Fruit fly (Drosophila melanogaster): Measurements from ENCODE around the gene Hyls1.
A peak's percentile ranks its signal among the peaks of the same experiment; 100 is the strongest.

The Hyls1 gene

DNA sequence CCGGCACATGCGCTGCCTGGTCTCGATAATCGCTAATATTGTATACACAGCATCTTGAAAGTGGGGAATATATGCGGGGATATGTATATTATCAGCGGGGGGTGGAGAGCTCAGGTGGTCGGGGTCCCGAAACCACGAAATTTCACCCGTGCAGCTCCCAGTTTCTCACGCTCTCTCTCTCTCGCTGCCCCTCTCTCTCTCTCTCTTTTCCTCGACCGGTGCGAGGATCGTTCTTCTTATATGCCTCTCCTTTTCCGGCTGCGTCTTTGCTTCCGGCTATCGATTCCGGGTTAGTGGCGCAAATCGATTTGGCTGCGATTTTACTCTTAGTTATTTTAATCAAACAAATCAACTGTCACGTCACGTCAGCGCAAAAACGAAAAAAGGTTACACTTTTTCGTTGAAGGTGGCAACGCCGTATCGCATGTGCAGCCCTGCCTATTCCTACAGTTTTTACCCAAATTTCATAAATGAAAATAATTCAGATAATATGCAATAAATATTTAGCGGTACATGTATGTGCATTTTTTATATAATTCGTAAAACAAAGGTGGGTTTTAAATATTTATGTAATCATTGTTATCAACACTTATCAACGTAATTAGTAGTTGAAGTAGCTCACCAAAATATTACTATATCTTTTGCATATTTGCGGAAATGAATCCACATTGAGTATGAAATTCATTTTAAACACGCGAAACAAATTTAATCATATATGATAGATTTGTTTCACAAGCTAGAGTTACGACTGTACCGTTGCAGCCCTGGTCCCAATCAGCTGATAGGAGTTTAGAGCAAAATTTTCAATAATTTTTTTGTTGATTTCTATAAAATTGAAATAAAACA is 52.7 kb downstream of the Hyls1 start, which contains the start of the genes heix and CG17328 (continued):
- TF ChIP-seq CG10565 (GFP tag; optimal IDR thresholded peaks at IDR 0.05) (no peak), CG15601 (tag; optimal IDR thresholded peaks at IDR 0.05) (peak; percentile 57), CG32767 (GFP tag; IDR thresholded peaks at IDR 0.05) (no peak; the same call in 1 of the 2 replicates), BtbVII (GFP tag; optimal IDR thresholded peaks at IDR 0.05) (peak; percentile 39), CG17612 (GFP tag; IDR thresholded peaks at IDR 0.05) (0 out of 2 replicates have a peak, but pooled peaks have one; percentile 11), CG12744 (GFP tag; optimal IDR thresholded peaks at IDR 0.05) (peak; percentile 35), btn (GFP tag; optimal IDR thresholded peaks at IDR 0.05) (no peak), CG10462 (GFP tag; optimal IDR thresholded peaks at IDR 0.05) (peak; percentile 13), CG8290 (GFP tag; optimal IDR thresholded peaks at IDR 0.05) (peak; percentile 36), CG8290 (tag; optimal IDR thresholded peaks at IDR 0.05) (peak in 1 of 2 experiments; percentile 2), Nf-YB (GFP tag; optimal IDR thresholded peaks at IDR 0.05) (peak; percentile 43), ERR (GFP tag; optimal IDR thresholded peaks at IDR 0.05) (no peak), pfk (GFP tag; optimal IDR thresholded peaks at IDR 0.05) (no peak), BEAF-32 (GFP tag; optimal IDR thresholded peaks at IDR 0.05) (peak; percentile 58), Atf3 (GFP tag; optimal IDR thresholded peaks at IDR 0.05) (peak; percentile 46), kah (GFP tag; optimal IDR thresholded peaks at IDR 0.05) (peak; percentile 93), ftz-f1 (GFP tag; optimal IDR thresholded peaks at IDR 0.05) (peak; percentile 67), dmrt99B (tag; optimal IDR thresholded peaks at IDR 0.05) (no peak), CG17186 (GFP tag; optimal IDR thresholded peaks at IDR 0.05) (peak; percentile 61), aop (GFP tag; IDR thresholded peaks at IDR 0.05) (no peak), wek (GFP tag; optimal IDR thresholded peaks at IDR 0.05) (no peak), CG11247 (GFP tag; IDR thresholded peaks at IDR 0.05) (peak; percentile 74), peb (GFP tag; IDR thresholded peaks at IDR 0.05) (0 out of 2 replicates have a peak, but pooled peaks have one; percentile 24), CG12769 (tag; optimal IDR thresholded peaks at IDR 0.05) (peak; percentile 96), onecut (GFP tag; IDR thresholded peaks at IDR 0.05) (peak; percentile 8; the same call in 1 of the 2 replicates), ATbp (GFP tag; optimal IDR thresholded peaks at IDR 0.05) (no peak), CG2712 (tag; optimal IDR thresholded peaks at IDR 0.05) (peak; percentile 74), vvl (GFP tag; IDR thresholded peaks at IDR 0.05) (peak; percentile 73), ap (GFP tag; IDR thresholded peaks at IDR 0.05) (no peak), CG13624 (GFP tag; optimal IDR thresholded peaks at IDR 0.05) (peak; percentile 60), C15 (GFP tag; IDR thresholded peaks at IDR 0.05) (0 out of 3 replicates have a peak, but pooled peaks have one; percentile 15), mam (GFP tag; optimal IDR thresholded peaks at IDR 0.05) (peak; percentile 87), GATAe (GFP tag; conservative IDR thresholded peaks at IDR 0.05) (no peak), CG3838 (GFP tag; optimal IDR thresholded peaks at IDR 0.05) (no peak), trem (tag; optimal IDR thresholded peaks at IDR 0.05) (peak; percentile 66), CG4282 (GFP tag; optimal IDR thresholded peaks at IDR 0.05) (no peak), HmgZ (tag; optimal IDR thresholded peaks at IDR 0.05) (peak; percentile 30), CG30403 (GFP tag; optimal IDR thresholded peaks at IDR 0.05) (peak; percentile 88), PHDP (tag; optimal IDR thresholded peaks at IDR 0.05) (peak; percentile 78), Rfx (GFP tag; IDR thresholded peaks at IDR 0.05) (peak; percentile 85), nom (GFP tag; optimal IDR thresholded peaks at IDR 0.05) (peak; percentile 25), ttk (GFP tag; IDR thresholded peaks at IDR 0.05) (peak; percentile 68), CG6791 (GFP tag; IDR thresholded peaks at IDR 0.05; ENCODE audit: partially characterized antibody) (no peak), CG17361 (GFP tag; IDR thresholded peaks at IDR 0.05) (peak; percentile 88), Bgb (GFP tag; IDR thresholded peaks at IDR 0.05; ENCODE audit: partially characterized antibody) (no peak; the same call in 1 of the 2 replicates), insv (GFP tag; optimal IDR thresholded peaks at IDR 0.05) (peak in 1 of 2 experiments; percentile 36), lmd (GFP tag; IDR thresholded peaks at IDR 0.05) (peak; percentile 78), Poxn (GFP tag; IDR thresholded peaks at IDR 0.05) (peak; percentile 39; the same call in 1 of the 2 replicates), tgo (GFP tag; IDR thresholded peaks at IDR 0.05) (peak; percentile 77)
